Worm (Caenorhabditis elegans) whole organism, late embryonic: Measurements from ENCODE around the gene met-2.

Experiments used
- K09A11.1 ChIP-seq: sonication (generic microtip); optimal IDR thresholded peaks from 2 replicates; lab custom pipeline; 2017; ENCODE audit warnings: antibody characterized with exemption, mild to moderate bottlenecking, missing genetic modification characterization, missing compliant biosample characterization; ENCODE audit not compliant: insufficient read depth
- ama-1 ChIP-seq: fragments of 150-350 bp; optimal IDR thresholded peaks from 2 replicates; lab custom pipeline; 2014
- ceh-14 ChIP-seq: sonication (generic microtip); optimal IDR thresholded peaks from 2 replicates; lab custom pipeline; 2016; ENCODE audit warnings: missing genotype, missing genetic modification characterization, missing compliant biosample characterization
- ceh-18 ChIP-seq: sonication (generic microtip); optimal IDR thresholded peaks from 2 replicates; lab custom pipeline; 2016; ENCODE audit warnings: missing genetic modification characterization, missing compliant biosample characterization
- ceh-2 ChIP-seq: sonication (generic microtip); optimal IDR thresholded peaks from 2 replicates; lab custom pipeline; 2016; ENCODE audit warnings: missing genotype, missing genetic modification characterization, missing compliant biosample characterization
- ceh-22 ChIP-seq: sonication (generic microtip); optimal IDR thresholded peaks from 2 replicates; lab custom pipeline; 2017; ENCODE audit warnings: missing biosample characterization, missing genetic modification characterization
- ceh-30 ChIP-seq: fragments of 150-350 bp; optimal IDR thresholded peaks from 2 replicates; lab custom pipeline; 2014; ENCODE audit warnings: missing biosample characterization, missing genetic modification characterization
- ceh-31 ChIP-seq: sonication (generic microtip); optimal IDR thresholded peaks from 2 replicates; lab custom pipeline; 2016; ENCODE audit warnings: missing genetic modification characterization, missing compliant biosample characterization
- ceh-34 ChIP-seq: sonication (generic microtip); optimal IDR thresholded peaks from 2 replicates; lab custom pipeline; 2016; ENCODE audit warnings: mild to moderate bottlenecking, missing genetic modification characterization, missing compliant biosample characterization
- ceh-9 ChIP-seq: sonication (generic microtip); optimal IDR thresholded peaks from 2 replicates; lab custom pipeline; 2016; ENCODE audit warnings: mild to moderate bottlenecking, missing genetic modification characterization, inconsistent platforms, missing compliant biosample characterization
- che-1 ChIP-seq: sonication (generic microtip); optimal IDR thresholded peaks from 2 replicates; lab custom pipeline; 2016; ENCODE audit warnings: mild to moderate bottlenecking, missing genetic modification characterization, missing compliant biosample characterization
- dve-1 ChIP-seq: sonication (generic microtip); optimal IDR thresholded peaks from 2 replicates; lab custom pipeline; 2017; ENCODE audit warnings: antibody characterized with exemption, mild to moderate bottlenecking, missing genetic modification characterization, missing compliant biosample characterization
- elt-2 ChIP-seq: sonication (generic microtip); optimal IDR thresholded peaks from 2 replicates; lab custom pipeline; 2016; ENCODE audit warnings: missing genetic modification reagents, missing genetic modification characterization, missing compliant biosample characterization
- elt-4 ChIP-seq: sonication (generic microtip); optimal IDR thresholded peaks from 2 replicates; lab custom pipeline; 2016; ENCODE audit warnings: missing genetic modification characterization, missing compliant biosample characterization
- ets-4 ChIP-seq: sonication (generic microtip); optimal IDR thresholded peaks from 2 replicates; lab custom pipeline; 2016; ENCODE audit warnings: missing genetic modification characterization, missing compliant biosample characterization
- eyg-1 ChIP-seq: sonication (generic microtip); optimal IDR thresholded peaks from 2 replicates; lab custom pipeline; 2016; ENCODE audit warnings: missing genotype, missing genetic modification characterization, missing compliant biosample characterization
- fax-1 ChIP-seq: sonication (generic microtip); optimal IDR thresholded peaks from 2 replicates; lab custom pipeline; 2016; ENCODE audit warnings: missing genotype, missing genetic modification characterization, missing compliant biosample characterization
- hlh-15 ChIP-seq: sonication (generic microtip); optimal IDR thresholded peaks from 2 replicates; lab custom pipeline; 2016; ENCODE audit warnings: missing genetic modification characterization, missing compliant biosample characterization
- hlh-30 ChIP-seq: sonication (generic microtip); optimal IDR thresholded peaks from 2 replicates; lab custom pipeline; 2017; ENCODE audit warnings: antibody characterized with exemption, missing genetic modification characterization, missing compliant biosample characterization; ENCODE audit not compliant: insufficient read depth
- hlh-6 ChIP-seq: sonication (generic microtip); optimal IDR thresholded peaks from 2 replicates; lab custom pipeline; 2016; ENCODE audit warnings: missing genotype, missing genetic modification characterization, missing compliant biosample characterization
- hlh-8 ChIP-seq: sonication (generic microtip); optimal IDR thresholded peaks from 2 replicates; lab custom pipeline; 2016; ENCODE audit warnings: missing genotype, missing genetic modification characterization, missing compliant biosample characterization
- lim-6 ChIP-seq: sonication (generic microtip); optimal IDR thresholded peaks from 2 replicates; lab custom pipeline; 2016; ENCODE audit warnings: missing genetic modification characterization, missing compliant biosample characterization
- lin-11 ChIP-seq: fragments of 200-800 bp; sonication (Bioruptor generic); optimal IDR thresholded peaks from 2 replicates; lab custom pipeline; 2018; ENCODE audit warnings: mild to moderate bottlenecking, missing genetic modification characterization, missing compliant biosample characterization
- nfya-1 ChIP-seq: sonication (generic microtip); optimal IDR thresholded peaks from 2 replicates; lab custom pipeline; 2017; ENCODE audit warnings: missing genetic modification characterization, mild to moderate bottlenecking, missing compliant biosample characterization, antibody characterized with exemption, moderate library complexity
- nhr-232 ChIP-seq: sonication (generic microtip); optimal IDR thresholded peaks from 2 replicates; lab custom pipeline; 2016; ENCODE audit warnings: missing genetic modification characterization, missing compliant biosample characterization
- npax-4 ChIP-seq: sonication (generic microtip); optimal IDR thresholded peaks from 2 replicates; lab custom pipeline; 2016; ENCODE audit warnings: missing genetic modification characterization, missing compliant biosample characterization
- pag-3 ChIP-seq: sonication (generic microtip); optimal IDR thresholded peaks from 2 replicates; lab custom pipeline; 2016; ENCODE audit warnings: missing compliant biosample characterization, missing genetic modification characterization, borderline replicate concordance
- pat-9 ChIP-seq: fragments of 200-800 bp; sonication (Bioruptor generic); optimal IDR thresholded peaks from 2 replicates; lab custom pipeline; 2018; ENCODE audit warnings: mild to moderate bottlenecking, missing genetic modification characterization, moderate library complexity, missing compliant biosample characterization
- pax-1 ChIP-seq: fragments of 150-350 bp; optimal IDR thresholded peaks from 2 replicates; lab custom pipeline; 2014; ENCODE audit warnings: missing biosample characterization, missing genetic modification characterization
- pha-2 ChIP-seq: sonication (generic microtip); optimal IDR thresholded peaks from 2 replicates; lab custom pipeline; 2017; ENCODE audit warnings: mild to moderate bottlenecking, missing genetic modification characterization, missing compliant biosample characterization
- pqm-1 ChIP-seq: sonication (generic microtip); optimal IDR thresholded peaks from 2 replicates; lab custom pipeline; 2016; ENCODE audit warnings: missing genetic modification characterization, missing compliant biosample characterization
- pros-1 ChIP-seq: fragments of 150-350 bp; optimal IDR thresholded peaks from 2 replicates; lab custom pipeline; 2014; ENCODE audit warnings: missing biosample characterization, missing genetic modification reagents, missing genetic modification characterization
- ref-2 ChIP-seq: sonication (generic microtip); optimal IDR thresholded peaks from 2 replicates; lab custom pipeline; 2016; ENCODE audit warnings: missing genetic modification characterization, missing compliant biosample characterization
- rnt-1 ChIP-seq: sonication (generic microtip); optimal IDR thresholded peaks from 2 replicates; lab custom pipeline; 2016; ENCODE audit warnings: missing genetic modification characterization, missing compliant biosample characterization
- sdc-2 ChIP-seq: sonication (generic microtip); optimal IDR thresholded peaks from 2 replicates; lab custom pipeline; 2016; ENCODE audit warnings: missing genotype, missing genetic modification characterization, missing compliant biosample characterization
- sox-4 ChIP-seq: sonication (generic microtip); optimal IDR thresholded peaks from 2 replicates; lab custom pipeline; 2017; ENCODE audit warnings: mild to moderate bottlenecking, missing genetic modification characterization, inconsistent platforms, missing compliant biosample characterization
- syd-9 ChIP-seq: sonication (generic microtip); optimal IDR thresholded peaks from 2 replicates; lab custom pipeline; 2016; ENCODE audit warnings: mild to moderate bottlenecking, missing genetic modification characterization, moderate library complexity, missing compliant biosample characterization
- tbx-2 ChIP-seq: sonication (generic microtip); optimal IDR thresholded peaks from 2 replicates; lab custom pipeline; 2016; ENCODE audit warnings: missing genetic modification characterization, missing compliant biosample characterization
- tbx-7 ChIP-seq: sonication (generic microtip); optimal IDR thresholded peaks from 2 replicates; lab custom pipeline; 2016; ENCODE audit warnings: missing genotype, missing genetic modification characterization, missing compliant biosample characterization
- unc-42 ChIP-seq: sonication (generic microtip); optimal IDR thresholded peaks from 2 replicates; lab custom pipeline; 2016; ENCODE audit warnings: missing genotype, missing genetic modification characterization, missing compliant biosample characterization
- unc-55 ChIP-seq: sonication (generic microtip); optimal IDR thresholded peaks from 2 replicates; lab custom pipeline; 2017; ENCODE audit warnings: missing biosample characterization, missing genetic modification reagents, missing genetic modification characterization
- unc-86 ChIP-seq: sonication (generic microtip); optimal IDR thresholded peaks from 2 replicates; lab custom pipeline; 2016; ENCODE audit warnings: missing genetic modification characterization, missing compliant biosample characterization

The met-2 gene

DNA sequence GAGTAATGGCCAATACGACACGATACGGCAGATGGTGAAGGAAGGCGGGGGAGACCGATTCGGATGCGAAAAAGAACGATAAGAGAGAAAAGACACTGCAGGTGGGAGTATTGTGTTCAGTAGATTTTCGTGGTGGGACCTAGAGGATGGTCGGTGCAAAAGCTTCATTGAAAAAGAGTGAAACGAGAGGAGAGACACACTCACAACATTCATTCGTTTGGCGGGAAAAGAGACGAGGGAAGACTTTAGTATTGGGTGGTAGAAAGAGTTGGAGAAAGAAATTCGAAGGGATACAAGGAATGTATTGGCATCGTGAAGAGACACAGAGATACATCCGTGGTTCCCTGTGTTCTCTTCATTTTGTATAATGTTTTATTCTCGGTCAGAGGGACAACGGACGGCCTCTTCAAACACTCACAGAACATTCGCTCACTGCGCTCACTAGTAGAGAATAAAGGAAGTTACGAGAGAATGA lies 18.7 kb upstream of the met-2 start:
- TF ChIP-seq tbx-2, result peak; percentile 60
- TF ChIP-seq che-1 (tag; lab: Kevin White, UChicago), result peak; percentile 12
- peak; percentile 14 for TF ChIP-seq unc-55 (GFP tag; lab: Kevin White, UChicago)
- TF ChIP-seq ceh-9 (tag; lab: Kevin White, UChicago), result no peak
- TF ChIP-seq hlh-6 (tag; lab: Kevin White, UChicago), result peak; percentile 25
- TF ChIP-seq unc-42 (tag; lab: Kevin White, UChicago), result peak; percentile 55
- peak; percentile 40 for TF ChIP-seq pros-1 (tag; lab: Kevin White, UChicago)
- TF ChIP-seq elt-2, result peak; percentile 14
- TF ChIP-seq pqm-1 (tag; lab: Kevin White, UChicago), result no peak
- TF ChIP-seq nfya-1 (tag; lab: Kevin White, UChicago), result peak; percentile 87
- peak; percentile 39 for TF ChIP-seq ceh-2 (tag; lab: Kevin White, UChicago)
- peak; percentile 37 for TF ChIP-seq tbx-7 (tag; lab: Kevin White, UChicago)
- TF ChIP-seq syd-9 (tag; lab: Kevin White, UChicago), result peak; percentile 56
- peak; percentile 55 for TF ChIP-seq eyg-1
- TF ChIP-seq lin-11, result peak; percentile 8
- peak; percentile 37 for TF ChIP-seq ceh-14
- TF ChIP-seq sdc-2 (tag; lab: Kevin White, UChicago), result peak; percentile 7
- TF ChIP-seq ref-2 (tag; lab: Kevin White, UChicago), result peak; percentile 26
- no peak for TF ChIP-seq fax-1 (tag; lab: Kevin White, UChicago)
- TF ChIP-seq hlh-30, result peak; percentile 10
- TF ChIP-seq ceh-18, result peak; percentile 81
- TF ChIP-seq ama-1 (lab: Kevin White, UChicago), result no peak
- TF ChIP-seq nhr-232 (tag; lab: Kevin White, UChicago), result no peak
- TF ChIP-seq ceh-31 (tag; lab: Kevin White, UChicago), result peak; percentile 85
- TF ChIP-seq ceh-34 (tag; lab: Kevin White, UChicago), result peak; percentile 70

DNA sequence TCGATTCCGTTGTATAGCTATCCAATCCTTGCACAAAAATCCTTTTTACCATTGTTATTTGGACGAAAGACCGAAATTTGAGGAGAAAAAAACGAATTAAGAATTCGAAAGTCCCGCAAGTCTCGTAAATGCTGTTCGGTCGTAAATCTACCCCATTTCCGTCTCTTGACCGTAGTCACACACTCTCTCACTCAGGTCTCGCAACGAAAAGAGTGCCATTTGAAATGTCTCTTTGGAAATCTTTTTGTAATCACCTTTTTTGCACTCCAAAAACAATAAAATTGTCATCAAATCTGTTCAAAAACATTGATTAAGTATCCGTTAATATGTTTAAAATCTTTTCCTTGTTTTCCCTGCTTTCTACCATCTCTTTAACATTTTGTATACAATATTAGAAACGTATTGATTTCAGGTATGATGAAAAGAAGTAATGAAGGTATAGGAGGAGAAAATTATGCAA lies 16.9 kb upstream of the met-2 start, which contains the start of the genes R05D3.8 and rfp-1:
Gene R05D3.8 (minus strand): TSS at position 115 of the 460 bp plus-strand sequence.
Gene rfp-1 (plus strand): TSS at position 410 of the 460 bp plus-strand sequence.
- TF ChIP-seq pag-3 (tag; lab: Kevin White, UChicago) (no peak), unc-42 (tag; lab: Kevin White, UChicago) (peak; percentile 53), K09A11.1 (tag; lab: Kevin White, UChicago) (peak; percentile 13), unc-86 (tag; lab: Kevin White, UChicago) (no peak), lim-6 (tag; lab: Kevin White, UChicago) (no peak), sox-4 (tag; lab: Kevin White, UChicago) (no peak), hlh-30 (peak; percentile 40), pax-1 (peak; percentile 47), unc-55 (GFP tag; lab: Kevin White, UChicago) (peak; percentile 52), hlh-15 (tag; lab: Kevin White, UChicago) (no peak), ref-2 (tag; lab: Kevin White, UChicago) (no peak), ceh-18 (peak; percentile 35), hlh-8 (no peak), nfya-1 (tag; lab: Kevin White, UChicago) (peak; percentile 71), rnt-1 (tag; lab: Kevin White, UChicago) (peak; percentile 46), ceh-30 (peak; percentile 15), ceh-31 (tag; lab: Kevin White, UChicago) (peak; percentile 49), dve-1 (peak; percentile 44), npax-4 (tag; lab: Kevin White, UChicago) (no peak)

DNA sequence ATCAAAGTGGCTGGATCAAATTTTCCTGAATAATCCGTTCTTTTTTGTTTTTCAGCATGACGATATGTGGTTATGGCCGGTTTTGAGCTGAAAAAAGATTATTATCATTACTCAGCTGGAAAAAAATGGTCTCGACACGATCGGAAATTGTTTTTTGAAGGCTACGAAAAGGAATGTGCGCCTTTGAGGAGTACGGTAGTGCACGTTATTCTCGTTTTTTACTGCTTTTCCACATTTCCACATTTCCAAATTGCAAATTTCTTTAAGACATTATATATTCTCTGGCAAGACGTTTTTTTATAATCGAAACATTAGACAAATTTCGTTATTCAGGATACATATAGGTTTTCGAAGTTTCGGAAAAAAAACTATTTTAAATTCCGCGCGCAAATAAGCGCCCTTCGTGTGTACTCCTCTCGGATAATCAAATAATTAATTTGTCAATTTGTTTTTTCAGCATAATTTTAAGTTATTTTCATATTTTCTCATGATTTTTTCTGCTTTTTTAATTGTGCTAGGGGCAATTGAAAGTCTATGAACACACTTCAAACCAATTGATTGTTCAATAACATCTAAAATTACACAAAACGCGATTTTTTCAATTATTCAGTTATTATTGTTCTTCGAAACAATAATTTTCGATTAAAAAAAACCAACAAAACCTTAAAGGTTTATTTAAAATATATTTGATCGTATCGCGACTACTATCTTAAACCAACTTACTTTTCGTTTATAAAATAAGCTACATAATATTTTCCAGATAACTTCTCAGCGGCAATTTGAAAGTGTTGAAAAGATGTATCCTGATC lies 11.6 kb upstream of the met-2 start, which contains the start of gene R05D3.3:
Gene R05D3.3 (plus strand): TSS at position 759 of the 809 bp plus-strand sequence.
- TF ChIP-seq tbx-7 (tag; lab: Kevin White, UChicago) (no peak), ceh-2 (tag; lab: Kevin White, UChicago) (no peak), elt-4 (tag; lab: Kevin White, UChicago) (no peak), ets-4 (no peak), pha-2 (tag; lab: Kevin White, UChicago) (no peak), pat-9 (tag; lab: Kevin White, UChicago) (no peak), npax-4 (tag; lab: Kevin White, UChicago) (no peak), ceh-22 (no peak), ceh-31 (tag; lab: Kevin White, UChicago) (no peak), fax-1 (tag; lab: Kevin White, UChicago) (no peak)
